Fruit fly (Drosophila melanogaster): Measurements from ENCODE around the gene CCT2.

CCT2 gene

dm6 chrX:9119671-9120364 lies 30.5 kb downstream of the CCT2 start (continued):
- no peak for TF ChIP-seq en (GFP tag; optimal IDR thresholded peaks at IDR 0.05)
- TF ChIP-seq D19B (GFP tag; optimal IDR thresholded peaks at IDR 0.05): peak; percentile 7
- TF ChIP-seq fd64A (GFP tag; optimal IDR thresholded peaks at IDR 0.05): no peak
- no peak for TF ChIP-seq CG11085 (GFP tag; IDR thresholded peaks at IDR 0.05)
- no peak for TF ChIP-seq CG11093 (GFP tag; IDR thresholded peaks at IDR 0.05)
- TF ChIP-seq HLHmδ (GFP tag; optimal IDR thresholded peaks at IDR 0.05): no peak
- no peak for TF ChIP-seq CG17186 (GFP tag; optimal IDR thresholded peaks at IDR 0.05)
- no peak for TF ChIP-seq gcm (GFP tag; optimal IDR thresholded peaks at IDR 0.05)
- TF ChIP-seq NK7.1 (GFP tag; optimal IDR thresholded peaks at IDR 0.05): no peak
- TF ChIP-seq Sin3A (optimal IDR thresholded peaks at IDR 0.05): no peak
- peak; percentile 50 for TF ChIP-seq CG15269 (tag; optimal IDR thresholded peaks at IDR 0.05)
- TF ChIP-seq gce (GFP tag; IDR thresholded peaks at IDR 0.05): no peak
- no peak for TF ChIP-seq Deaf1 (tag; optimal IDR thresholded peaks at IDR 0.05)
- TF ChIP-seq CG2712 (tag; optimal IDR thresholded peaks at IDR 0.05): peak; percentile 24
- TF ChIP-seq B-H1 (GFP tag; IDR thresholded peaks at IDR 0.05): no peak
- no peak for TF ChIP-seq Xbp1 (GFP tag; optimal IDR thresholded peaks at IDR 0.05)
- TF ChIP-seq PHDP (tag; optimal IDR thresholded peaks at IDR 0.05): peak; percentile 6
- TF ChIP-seq CG7839 (tag; optimal IDR thresholded peaks at IDR 0.05): peak; percentile 37
- TF ChIP-seq CG18619 (GFP tag; optimal IDR thresholded peaks at IDR 0.05): peak; percentile 5
- TF ChIP-seq CG14667 (GFP tag; IDR thresholded peaks at IDR 0.05): no peak
- TF ChIP-seq CG4820 (GFP tag; optimal IDR thresholded peaks at IDR 0.05): no peak
- TF ChIP-seq CG11696 (GFP tag; IDR thresholded peaks at IDR 0.05): no peak
- no peak for TF ChIP-seq Ravus (GFP tag; IDR thresholded peaks at IDR 0.05)
- TF ChIP-seq pita (GFP tag; optimal IDR thresholded peaks at IDR 0.05): no peak
- no peak for TF ChIP-seq amos (GFP tag; IDR thresholded peaks at IDR 0.05; ENCODE audit: partially characterized antibody)
- no peak for TF ChIP-seq cas (GFP tag; IDR thresholded peaks at IDR 0.05)
- TF ChIP-seq trh (GFP tag; optimal IDR thresholded peaks at IDR 0.05): no peak
- TF ChIP-seq Hsf (GFP tag; optimal IDR thresholded peaks at IDR 0.05): peak; percentile 7
- no peak for TF ChIP-seq twi (tag; optimal IDR thresholded peaks at IDR 0.05)
- TF ChIP-seq ac (GFP tag; optimal IDR thresholded peaks at IDR 0.05): no peak
- TF ChIP-seq Atf6 (GFP tag; IDR thresholded peaks at IDR 0.05): no peak
- no peak for TF ChIP-seq CG13894 (tag; optimal IDR thresholded peaks at IDR 0.05)
- no peak for TF ChIP-seq CG18764 (GFP tag; optimal IDR thresholded peaks at IDR 0.05)
- TF ChIP-seq Hr3 (GFP tag; optimal IDR thresholded peaks at IDR 0.05): peak; percentile 17
- no peak for TF ChIP-seq CG14441 (GFP tag; IDR thresholded peaks at IDR 0.05)
- TF ChIP-seq lov (optimal IDR thresholded peaks at IDR 0.05): no peak
- no peak for TF ChIP-seq lov (GFP tag; IDR thresholded peaks at IDR 0.05)
- no peak for TF ChIP-seq ap (GFP tag; IDR thresholded peaks at IDR 0.05)
- no peak for TF ChIP-seq CG6175 (GFP tag; IDR thresholded peaks at IDR 0.05)
- no peak for TF ChIP-seq bbx (GFP tag; IDR thresholded peaks at IDR 0.05; ENCODE audit: partially characterized antibody)
- TF ChIP-seq h (optimal IDR thresholded peaks at IDR 0.05): no peak
- TF ChIP-seq Optix (GFP tag; IDR thresholded peaks at IDR 0.05): no peak
- no peak for TF ChIP-seq hbn (GFP tag; IDR thresholded peaks at IDR 0.05; ENCODE audit: partially characterized antibody)
- TF ChIP-seq al (GFP tag; IDR thresholded peaks at IDR 0.05): no peak
- TF ChIP-seq emc (GFP tag; optimal IDR thresholded peaks at IDR 0.05): no peak
- TF ChIP-seq sqz (GFP tag; optimal IDR thresholded peaks at IDR 0.05): no peak
- no peak for TF ChIP-seq tll (GFP tag; optimal IDR thresholded peaks at IDR 0.05)
- TF ChIP-seq MTF-1 (GFP tag; optimal IDR thresholded peaks at IDR 0.05; ENCODE audit: borderline replicate concordance): no peak
- TF ChIP-seq CG17612 (GFP tag; IDR thresholded peaks at IDR 0.05): no peak
- no peak for TF ChIP-seq Taf1 (GFP tag; IDR thresholded peaks at IDR 0.05)
- peak; percentile 44 for TF ChIP-seq CG10979 (tag; optimal IDR thresholded peaks at IDR 0.05)
- TF ChIP-seq ato (GFP tag; IDR thresholded peaks at IDR 0.05; ENCODE audit: partially characterized antibody): no peak
